Worm (Caenorhabditis elegans): Measurements from ENCODE around the gene kynu-1.

ce11 chrX:6150449-6150848 lies 41.3 kb upstream of the kynu-1 start, which contains the start of gene tag-275:
- TF ChIP-seq ztf-29 (GFP tag; IDR thresholded peaks at IDR 0.05) (no peak), ztf-23 (GFP tag; IDR thresholded peaks at IDR 0.05) (no peak), cog-1 (tag; optimal IDR thresholded peaks at IDR 0.05) (no peak), klf-2 (GFP tag; conservative IDR thresholded peaks at IDR 0.05) (no peak), T22C8.4 (GFP tag; IDR thresholded peaks at IDR 0.05) (no peak), flt-1 (GFP tag; IDR thresholded peaks at IDR 0.05) (no peak), ref-1 (GFP tag; conservative IDR thresholded peaks at IDR 0.05) (no peak)
